Worm (Caenorhabditis elegans) whole organism, L3 larva: ENCODE data around the gene sws-1.

ENCODE experiments used
- fos-1 ChIP-seq: fragments of 150-350 bp; optimal IDR thresholded peaks from 2 replicates; lab custom pipeline; 2014; ENCODE audit warnings: missing biosample characterization, missing genetic modification characterization
- lin-15B ChIP-seq: fragments of 150-350 bp; optimal IDR thresholded peaks from 2 replicates; lab custom pipeline; 2014; ENCODE audit warnings: missing biosample characterization, missing genetic modification characterization
- nfya-1 ChIP-seq: sonication (generic microtip); optimal IDR thresholded peaks from 2 replicates; lab custom pipeline; 2017; ENCODE audit warnings: missing genetic modification characterization, mild to moderate bottlenecking, missing compliant biosample characterization, antibody characterized with exemption, moderate library complexity; ENCODE audit not compliant: insufficient read depth
- nhr-12 ChIP-seq: fragments of 150-350 bp; optimal IDR thresholded peaks from 2 replicates; lab custom pipeline; 2014; ENCODE audit warnings: missing biosample characterization, missing genetic modification characterization
- nhr-23 ChIP-seq: fragments of 150-350 bp; optimal IDR thresholded peaks from 2 replicates; lab custom pipeline; 2014; ENCODE audit warnings: missing biosample characterization, missing genetic modification reagents, missing genetic modification characterization
- skn-1 ChIP-seq: fragments of 150-350 bp; optimal IDR thresholded peaks from 2 replicates; lab custom pipeline; 2014; ENCODE audit warnings: missing biosample characterization, missing genetic modification characterization

The sws-1 gene

DNA sequence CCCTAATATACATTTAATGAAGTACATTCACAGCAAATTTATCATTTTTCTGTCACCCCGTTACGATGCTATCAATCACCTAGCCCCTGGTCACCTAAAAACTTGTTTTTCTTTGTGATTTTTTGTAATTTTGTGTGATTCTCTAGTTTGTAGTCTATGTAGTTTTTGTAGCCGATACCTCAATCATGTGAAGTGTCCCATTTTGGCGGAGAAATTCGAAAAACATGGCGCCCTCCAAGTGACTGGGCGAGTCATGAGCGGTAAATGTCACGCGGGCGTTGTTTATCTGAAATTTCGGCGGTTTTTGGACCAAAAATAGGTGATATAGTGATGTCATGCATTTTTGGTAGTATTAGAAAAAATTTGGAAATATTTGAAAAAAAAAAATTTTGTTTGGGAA, 50.5 kb downstream of the sws-1 start:
- TF ChIP-seq nhr-12 (tag; lab: Kevin White, UChicago) (no peak), fos-1 (tag; lab: Kevin White, UChicago) (no peak), nfya-1 (no peak), lin-15B (tag; lab: Kevin White, UChicago) (no peak), nhr-23 (no peak), skn-1 (no peak)
